Worm (Caenorhabditis elegans) whole organism, early embryonic: ENCODE results near the gene abcf-3.

Source experiments
- ama-1 ChIP-seq: fragments of 150-350 bp; optimal IDR thresholded peaks from 2 replicates; lab custom pipeline; 2014
- scrt-1 ChIP-seq: fragments of 200-800 bp; sonication (Bioruptor generic); IDR thresholded peaks from 2 replicates; pipeline ENCODE4 v1.3.6; 2022; ENCODE audit warnings: missing genetic modification characterization, missing compliant biosample characterization

DNA sequence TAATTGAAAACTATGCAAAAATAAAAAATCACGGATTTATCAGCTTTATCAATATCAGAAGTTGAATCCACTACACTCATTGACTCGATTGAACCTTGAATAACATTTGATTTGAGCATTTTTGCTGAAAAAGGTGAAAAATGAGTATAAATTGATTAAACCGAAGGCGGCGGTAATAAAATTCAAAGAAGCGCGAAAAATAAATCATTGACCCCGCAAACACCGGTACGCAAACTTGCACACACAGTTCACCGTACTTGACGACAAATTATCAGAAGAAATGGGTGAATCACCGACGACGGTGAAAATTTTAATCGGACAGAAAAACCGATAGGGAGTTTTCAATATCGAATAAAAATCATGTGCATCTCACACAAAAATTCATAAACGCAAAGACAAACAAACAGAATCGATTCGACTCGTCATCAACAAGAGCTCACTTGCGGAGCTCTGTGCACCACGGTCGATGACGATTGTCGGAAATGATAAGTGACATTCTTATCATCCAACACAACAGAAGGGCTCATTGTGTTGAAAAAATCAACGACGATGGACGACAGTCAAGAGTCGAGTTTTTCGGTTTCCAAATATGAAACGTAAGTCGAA is 23.6 kb upstream of the abcf-3 start, which contains the start of the genes wht-7 and Y42G9A.1:
- TF ChIP-seq ama-1 (no peak), scrt-1 (no peak)
